Fruit fly (Drosophila melanogaster): ENCODE measurements around the gene CG7953.

CG7953 gene

DNA sequence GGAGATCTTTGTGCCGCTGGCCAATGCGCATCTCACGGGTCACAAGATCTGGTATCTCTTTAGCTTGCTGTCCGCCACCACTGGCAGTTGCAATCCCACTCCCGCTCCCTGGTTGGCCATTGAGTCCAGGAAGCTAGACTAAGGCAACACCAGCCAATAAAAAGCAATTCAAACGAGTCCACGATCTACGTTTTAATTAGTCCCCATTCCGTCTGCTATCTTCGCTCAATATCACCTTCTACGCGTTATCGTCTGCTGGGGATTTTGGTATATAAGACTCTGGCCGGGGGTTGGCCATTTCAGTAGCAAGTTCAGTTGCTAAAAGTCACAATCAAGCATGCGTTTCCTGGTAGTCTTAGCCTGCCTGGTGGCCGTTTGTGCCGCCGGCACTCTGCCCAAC, at the start of gene CG7953:
TSS of gene CG7953 (plus strand) at position 301 of the 400 bp plus-strand sequence.
- TF ChIP-seq net (GFP tag; optimal IDR thresholded peaks at IDR 0.05): no peak
- no peak for TF ChIP-seq CG31627 (GFP tag; optimal IDR thresholded peaks at IDR 0.05)
- TF ChIP-seq OdsH (GFP tag; optimal IDR thresholded peaks at IDR 0.05): no peak
- TF ChIP-seq CG34406 (GFP tag; optimal IDR thresholded peaks at IDR 0.05): no peak
- no peak for TF ChIP-seq Sox15 (GFP tag; optimal IDR thresholded peaks at IDR 0.05)
- TF ChIP-seq Sox14 (GFP tag; optimal IDR thresholded peaks at IDR 0.05): no peak
- no peak for TF ChIP-seq esn (GFP tag; optimal IDR thresholded peaks at IDR 0.05)
- TF ChIP-seq CG7368 (GFP tag; optimal IDR thresholded peaks at IDR 0.05): no peak
- no peak for TF ChIP-seq salr (GFP tag; optimal IDR thresholded peaks at IDR 0.05)

DNA sequence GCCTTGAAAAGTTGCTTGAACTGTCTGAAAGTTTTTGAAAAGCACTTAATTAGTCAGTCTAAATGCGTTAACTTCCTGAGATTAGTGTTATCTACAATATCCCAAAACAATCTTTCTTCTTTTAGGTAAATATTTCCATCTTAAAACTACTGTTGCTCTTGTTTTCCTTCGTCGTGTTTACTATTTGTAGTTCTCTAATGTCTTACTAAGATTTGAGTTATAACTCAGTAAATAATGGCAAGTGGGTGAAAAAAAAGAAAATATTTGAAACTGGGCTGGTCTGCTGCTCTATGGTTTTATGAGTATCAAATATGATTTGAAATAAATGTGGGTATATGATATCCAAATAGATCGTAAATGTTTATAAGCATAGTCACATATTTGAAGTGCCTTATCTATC, 46.6 kb upstream of the CG7953 start:
- TF ChIP-seq Sox14 (GFP tag; optimal IDR thresholded peaks at IDR 0.05) (no peak), CG11294 (GFP tag; IDR thresholded peaks at IDR 0.05) (no peak), Blimp-1 (GFP tag; optimal IDR thresholded peaks at IDR 0.05) (no peak), Hr39 (GFP tag; optimal IDR thresholded peaks at IDR 0.05) (no peak), fkh (GFP tag; optimal IDR thresholded peaks at IDR 0.05) (peak; percentile 42)

DNA sequence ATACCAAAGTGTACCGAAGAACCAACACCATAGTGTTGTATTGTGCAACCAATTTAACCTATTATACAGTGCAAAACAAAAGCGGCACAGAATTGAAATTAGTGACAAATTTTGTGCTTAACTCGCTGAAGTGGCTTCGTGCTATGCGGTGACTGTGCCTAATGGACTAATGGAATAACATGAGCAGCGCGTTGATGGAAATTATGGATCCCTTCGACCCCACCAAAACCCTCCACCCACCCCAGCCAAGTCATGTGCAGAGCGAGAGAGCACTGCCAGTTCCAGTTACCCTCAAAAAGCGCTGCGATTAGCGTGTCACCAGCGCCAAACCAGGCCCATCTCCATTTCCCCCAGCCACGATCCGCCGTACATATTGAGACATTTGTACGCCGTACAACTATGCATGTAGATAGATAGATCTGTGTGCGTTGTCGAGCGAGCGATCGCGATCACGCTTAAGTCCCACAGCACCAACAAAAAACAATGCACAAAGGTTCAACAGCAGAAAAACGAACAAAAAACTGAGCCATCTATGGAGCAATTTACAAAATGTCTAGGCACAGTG, 45.6 kb upstream of the CG7953 start:
- TF ChIP-seq dsx (GFP tag; optimal IDR thresholded peaks at IDR 0.05; ENCODE audit: poor library complexity, severe bottlenecking): no peak
- no peak for TF ChIP-seq CG4318 (GFP tag; optimal IDR thresholded peaks at IDR 0.05)

DNA sequence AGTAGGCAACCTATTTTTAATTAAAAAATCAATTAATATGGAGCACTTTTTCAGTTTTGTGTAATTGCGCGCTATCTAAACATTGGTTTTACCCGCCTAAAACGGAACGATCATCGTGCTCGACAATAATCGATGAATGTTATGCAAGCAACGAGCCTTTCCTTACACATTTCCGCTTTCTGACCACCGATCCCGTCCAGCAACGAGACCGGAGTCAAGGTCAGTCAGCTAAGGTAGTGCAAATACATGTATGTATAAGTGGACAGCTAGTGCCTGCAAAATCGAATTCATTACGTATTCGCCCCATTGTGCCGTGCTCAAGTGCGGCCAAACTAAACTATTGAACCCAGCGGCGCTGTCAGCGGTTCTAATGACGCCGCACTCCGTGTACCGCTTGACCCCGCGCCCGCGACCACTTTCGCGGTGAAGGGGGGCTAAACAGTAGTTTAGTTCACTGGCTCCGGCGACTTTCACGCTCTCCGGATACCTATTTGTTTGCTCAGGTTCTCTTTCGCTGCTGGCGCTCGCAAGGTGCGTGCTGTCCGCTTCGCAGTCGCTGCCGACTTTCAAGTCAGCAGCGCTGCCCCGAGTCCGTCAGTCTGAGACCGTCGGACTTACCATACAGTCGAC, 44.6 kb upstream of the CG7953 start, which contains the start of gene CAH1:
TSS of gene CAH1 (plus strand) at position 595 of the 630 bp plus-strand sequence.
- TF ChIP-seq Sox15 (GFP tag; optimal IDR thresholded peaks at IDR 0.05) (no peak), CG34406 (GFP tag; optimal IDR thresholded peaks at IDR 0.05) (no peak), CG6792 (GFP tag; optimal IDR thresholded peaks at IDR 0.05) (no peak), Smox (GFP tag; optimal IDR thresholded peaks at IDR 0.05) (no peak), eg (GFP tag; IDR thresholded peaks at IDR 0.05) (peak; percentile 33; the same call in 1 of the 3 replicates), fkh (GFP tag; optimal IDR thresholded peaks at IDR 0.05) (peak; percentile 12), CG3032 (tag; optimal IDR thresholded peaks at IDR 0.05) (no peak), CG8632 (GFP tag; optimal IDR thresholded peaks at IDR 0.05) (no peak)

DNA sequence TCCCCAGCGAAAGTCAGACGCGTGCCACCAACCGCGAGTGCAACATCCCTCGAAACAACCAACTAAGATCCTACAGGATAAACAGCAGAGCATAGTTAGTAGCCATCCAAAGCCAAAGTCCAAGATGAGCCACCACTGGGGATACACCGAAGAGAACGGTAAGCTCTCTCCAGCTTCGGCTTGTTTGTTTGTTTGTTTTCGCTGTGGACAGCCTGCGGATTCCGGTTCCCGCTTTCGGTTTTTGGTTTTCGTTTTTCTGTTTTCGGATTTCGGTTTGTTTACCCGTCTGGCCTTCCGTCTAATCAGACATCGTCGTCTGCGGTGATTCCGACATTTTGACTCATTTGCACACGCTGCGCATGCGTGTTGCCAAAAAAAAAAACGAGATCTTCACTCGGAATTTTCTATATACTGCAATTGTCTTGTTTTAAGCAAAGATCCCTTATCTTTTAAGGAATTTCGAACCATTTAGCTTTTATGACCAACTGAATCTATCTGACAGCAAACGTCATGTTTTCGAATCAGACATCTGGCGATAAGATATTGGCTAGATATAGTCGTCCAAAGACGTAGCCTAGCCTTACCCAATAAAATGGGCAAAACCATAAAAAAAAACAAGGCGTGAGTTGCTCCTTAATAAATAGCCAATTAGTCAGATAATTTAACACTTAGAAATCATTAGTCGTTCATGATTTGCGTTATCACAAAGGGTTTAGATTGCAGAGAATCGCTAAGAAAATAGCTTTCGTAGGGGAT, 43.7 kb upstream of the CG7953 start:
- TF ChIP-seq cyc (GFP tag; optimal IDR thresholded peaks at IDR 0.05) (no peak), ss (GFP tag; optimal IDR thresholded peaks at IDR 0.05) (peak in 1 of 2 experiments; percentile 16), CG10669 (GFP tag; optimal IDR thresholded peaks at IDR 0.05) (no peak), net (GFP tag; optimal IDR thresholded peaks at IDR 0.05) (peak; percentile 0), Eip78C (GFP tag) (peak; percentile 53), Eip75B (GFP tag; optimal IDR thresholded peaks at IDR 0.05) (no peak), CG6276 (GFP tag; optimal IDR thresholded peaks at IDR 0.05) (peak; percentile 19), CG15336 (GFP tag; IDR thresholded peaks at IDR 0.05) (no peak), CG6808 (GFP tag; optimal IDR thresholded peaks at IDR 0.05) (peak; percentile 10), fkh (GFP tag; optimal IDR thresholded peaks at IDR 0.05) (peak; percentile 28), vri (GFP tag; optimal IDR thresholded peaks at IDR 0.05) (peak; percentile 38), eg (GFP tag; IDR thresholded peaks at IDR 0.05) (peak; percentile 9; the same call in 1 of the 3 replicates), CG6854 (GFP tag; optimal IDR thresholded peaks at IDR 0.05) (peak; percentile 41), Blimp-1 (GFP tag; optimal IDR thresholded peaks at IDR 0.05) (peak; percentile 28)

Data from whole organism, prepupa.